Worm (Caenorhabditis elegans) whole organism, midembryonic: ENCODE measurements around the gene srz-74.

Experiments used
- T22C8.4 ChIP-seq: fragments of 200-800 bp; sonication (Bioruptor generic); IDR thresholded peaks from 2 replicates; pipeline ENCODE4 v1.3.6; 2022; ENCODE audit warnings: missing genetic modification characterization, missing compliant biosample characterization
- flt-1 ChIP-seq: fragments of 200-800 bp; sonication (Bioruptor generic); IDR thresholded peaks from 2 replicates; pipeline ENCODE4 v1.3.6; 2022; ENCODE audit warnings: missing genetic modification characterization, missing compliant biosample characterization
- klf-2 ChIP-seq: fragments of 200-800 bp; sonication (Bioruptor generic); conservative IDR thresholded peaks from 2 replicates; pipeline ENCODE4 v1.3.6; 2022; ENCODE audit warnings: missing genetic modification reagents, missing genetic modification characterization, missing compliant biosample characterization
- med-1 ChIP-seq: sonication (generic microtip); optimal IDR thresholded peaks from 2 replicates; lab custom pipeline; 2017; ENCODE audit warnings: missing genetic modification characterization, mild to moderate bottlenecking, missing compliant biosample characterization, antibody characterized with exemption, missing genetic modification reagents; ENCODE audit not compliant: insufficient read depth
- ref-1 ChIP-seq: fragments of 200-800 bp; sonication (Bioruptor generic); conservative IDR thresholded peaks from 2 replicates; pipeline ENCODE4 v1.3.6; 2022; ENCODE audit warnings: missing genetic modification reagents, missing genetic modification characterization, missing compliant biosample characterization
- ztf-23 ChIP-seq: fragments of 200-800 bp; sonication (Bioruptor generic); IDR thresholded peaks from 2 replicates; pipeline ENCODE4 v1.3.6; 2022; ENCODE audit warnings: missing genetic modification reagents, missing genetic modification characterization, missing compliant biosample characterization

- no peak for TF ChIP-seq flt-1
- TF ChIP-seq klf-2: no peak
- TF ChIP-seq med-1 (GFP tag; lab: Kevin White, UChicago): no peak
- no peak for TF ChIP-seq ztf-23 (GFP tag; lab: Robert Waterston, UW)
- no peak for TF ChIP-seq ref-1 (GFP tag; lab: Robert Waterston, UW)
- TF ChIP-seq T22C8.4 (GFP tag; lab: Robert Waterston, UW): no peak
These were observed 19.2 kb upstream of the srz-74 start for ce11 chrIV:16310103-16310502.
